Fruit fly (Drosophila melanogaster): ENCODE data around the gene Sbat.

Sbat gene

DNA sequence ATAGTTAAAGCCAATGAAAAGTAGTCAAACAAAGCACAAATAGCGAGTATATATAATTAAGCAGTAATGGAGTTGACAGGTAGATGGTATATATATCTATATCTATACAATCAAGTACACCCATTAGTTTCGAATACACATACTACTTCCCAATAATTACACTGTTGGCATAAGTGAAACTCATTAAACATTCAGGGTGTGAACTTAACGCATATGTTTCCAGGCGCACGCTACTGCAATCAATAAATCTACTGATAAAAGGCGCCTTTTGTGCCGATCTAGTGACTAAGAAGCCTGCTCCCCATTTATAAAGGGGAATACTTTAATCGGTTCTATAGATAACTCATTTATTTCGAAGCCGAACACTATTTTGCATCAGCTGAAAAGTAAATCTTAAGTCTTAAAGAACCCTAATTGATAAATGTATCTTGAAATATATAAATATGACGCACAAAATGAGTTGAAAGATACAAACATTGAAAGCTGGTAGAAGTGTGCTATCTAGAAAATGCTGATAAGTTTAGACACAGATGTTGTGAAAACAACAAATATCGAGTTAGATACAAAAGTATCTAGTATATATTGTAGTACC lies 5.7 kb downstream of the Sbat start:
- TF ChIP-seq CG8301 (tag; optimal IDR thresholded peaks at IDR 0.05) = no peak
- TF ChIP-seq CG13204 (GFP tag; optimal IDR thresholded peaks at IDR 0.05) = no peak
- no peak for TF ChIP-seq CG12605 (GFP tag; IDR thresholded peaks at IDR 0.05)
- TF ChIP-seq CG32121 (GFP tag; IDR thresholded peaks at IDR 0.05) = no peak
- TF ChIP-seq Pif1B (GFP tag; optimal IDR thresholded peaks at IDR 0.05) = no peak
- TF ChIP-seq CG17806 (tag; optimal IDR thresholded peaks at IDR 0.05) = no peak
- no peak for TF ChIP-seq CG15710 (tag; optimal IDR thresholded peaks at IDR 0.05)
- TF ChIP-seq CG34367 (tag; optimal IDR thresholded peaks at IDR 0.05) = no peak
- no peak for TF ChIP-seq D1 (tag; optimal IDR thresholded peaks at IDR 0.05)
- no peak for TF ChIP-seq CG14655 (GFP tag; optimal IDR thresholded peaks at IDR 0.05)
- TF ChIP-seq CG10348 (GFP tag; IDR thresholded peaks at IDR 0.05) = no peak
- TF ChIP-seq CG4496 (GFP tag; IDR thresholded peaks at IDR 0.05) = no peak
- TF ChIP-seq rn (GFP tag; IDR thresholded peaks at IDR 0.05) = no peak
- no peak for TF ChIP-seq CG8159 (tag; optimal IDR thresholded peaks at IDR 0.05)
- no peak for TF ChIP-seq Ets98B (GFP tag; IDR thresholded peaks at IDR 0.05)
- TF ChIP-seq fd96Ca (GFP tag; IDR thresholded peaks at IDR 0.05) = no peak
- no peak for TF ChIP-seq Snoo (tag; optimal IDR thresholded peaks at IDR 0.05)
- no peak for TF ChIP-seq CG9948 (tag; optimal IDR thresholded peaks at IDR 0.05)

DNA sequence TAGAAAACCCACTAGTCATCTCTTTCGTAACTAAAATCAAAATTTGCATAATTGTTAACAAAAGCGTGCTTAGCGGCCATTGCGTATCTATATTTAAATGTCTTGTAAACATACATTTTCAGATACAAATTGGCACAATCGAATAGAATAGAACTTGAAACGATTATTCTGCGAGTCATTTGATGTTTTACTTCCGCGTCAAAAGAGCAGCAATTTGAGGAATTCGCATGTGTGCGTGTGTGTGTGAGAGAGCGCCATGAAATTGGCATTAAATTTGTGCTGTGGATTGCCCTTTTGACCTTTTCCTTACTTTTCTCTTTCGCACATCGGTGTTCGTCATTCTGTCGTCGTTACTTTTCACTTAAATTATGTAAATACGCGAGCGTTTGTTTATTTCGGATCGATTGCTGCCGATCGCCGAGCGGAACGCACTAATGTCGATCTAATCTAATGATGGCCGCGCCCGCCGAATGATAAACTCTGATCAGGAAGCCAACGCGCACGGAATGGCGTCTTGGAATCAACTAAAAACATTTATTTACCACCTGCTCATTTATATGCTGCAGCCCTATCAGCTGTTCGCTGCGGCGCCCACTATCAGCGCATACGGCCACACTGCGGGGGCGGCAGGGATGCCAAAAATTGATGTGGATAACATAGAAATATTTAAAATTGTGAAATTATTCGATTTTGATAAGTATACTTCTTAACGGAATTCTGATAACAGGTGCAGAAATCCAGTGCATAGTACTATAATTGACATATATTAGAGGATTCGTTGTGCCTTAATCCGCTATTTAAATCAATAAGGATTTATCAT lies 6.7 kb downstream of the Sbat start:
- TF ChIP-seq CG14655 (GFP tag; optimal IDR thresholded peaks at IDR 0.05) = no peak
- peak; percentile 10 for TF ChIP-seq CG8159 (tag; optimal IDR thresholded peaks at IDR 0.05)
- TF ChIP-seq CG15710 (tag; optimal IDR thresholded peaks at IDR 0.05) = peak; percentile 26
- TF ChIP-seq CG12605 (GFP tag; IDR thresholded peaks at IDR 0.05) = peak; percentile 36; the same call in 1 of the 2 replicates
- TF ChIP-seq CG17806 (tag; optimal IDR thresholded peaks at IDR 0.05) = no peak
- TF ChIP-seq CG32121 (GFP tag; IDR thresholded peaks at IDR 0.05) = peak; percentile 36
- TF ChIP-seq fd96Ca (GFP tag; IDR thresholded peaks at IDR 0.05) = no peak
- TF ChIP-seq D1 (tag; optimal IDR thresholded peaks at IDR 0.05) = no peak
- peak; percentile 3 for TF ChIP-seq gl (tag; optimal IDR thresholded peaks at IDR 0.05)
- no peak for TF ChIP-seq CG34367 (tag; optimal IDR thresholded peaks at IDR 0.05)
- TF ChIP-seq CG8301 (tag; optimal IDR thresholded peaks at IDR 0.05) = no peak
- TF ChIP-seq CG4496 (GFP tag; IDR thresholded peaks at IDR 0.05) = peak; percentile 53
- TF ChIP-seq rn (GFP tag; IDR thresholded peaks at IDR 0.05) = 0 out of 2 replicates have a peak, but pooled peaks have one; percentile 33
- no peak for TF ChIP-seq CG10348 (GFP tag; IDR thresholded peaks at IDR 0.05)
- TF ChIP-seq Ets98B (GFP tag; IDR thresholded peaks at IDR 0.05) = peak; percentile 32

DNA sequence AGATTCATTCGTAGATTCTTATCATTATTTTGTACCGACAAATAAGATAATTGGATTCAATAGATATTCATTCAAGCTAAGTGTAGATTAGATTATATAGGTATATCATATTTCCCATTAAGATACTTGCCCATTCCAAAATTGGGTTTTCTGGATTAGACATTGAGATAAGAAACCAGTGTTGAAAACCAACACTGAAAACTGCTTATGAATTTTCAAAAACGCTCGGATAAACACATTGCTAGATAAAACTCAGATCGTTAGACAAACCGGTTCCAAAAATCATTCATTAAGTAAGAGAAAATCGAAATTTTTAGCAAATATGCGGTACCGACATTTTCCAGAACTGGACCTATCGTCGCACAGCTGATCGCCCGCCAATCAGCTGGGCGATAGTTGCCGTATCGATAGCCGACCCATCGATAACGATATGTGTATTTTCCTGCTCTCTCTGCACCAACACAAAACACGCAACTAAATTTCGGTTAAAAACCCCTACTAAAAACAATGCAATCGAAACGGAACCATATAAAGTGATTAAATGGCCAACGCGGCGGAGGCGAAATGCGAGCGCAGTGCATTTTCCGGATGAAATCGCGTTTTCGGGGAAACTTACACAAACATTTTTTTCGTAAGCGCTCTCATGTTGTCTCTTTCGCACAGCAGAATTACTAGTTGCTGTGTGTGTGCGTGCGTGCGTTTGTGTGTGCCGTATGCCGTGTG lies 7.5 kb downstream of the Sbat start, which contains the start of the genes NTPase and lilli:
TSS of gene NTPase (minus strand) at position 348 of the 723 bp plus-strand sequence.
TSS of gene lilli (plus strand) at position 427 of the 723 bp plus-strand sequence.
- TF ChIP-seq EcR (GFP tag; optimal IDR thresholded peaks at IDR 0.05) (peak; percentile 17), CG34367 (tag; optimal IDR thresholded peaks at IDR 0.05) (no peak), CG8301 (tag; optimal IDR thresholded peaks at IDR 0.05) (no peak), CG13204 (GFP tag; optimal IDR thresholded peaks at IDR 0.05) (no peak), CG17806 (tag; optimal IDR thresholded peaks at IDR 0.05) (no peak), CG14655 (GFP tag; optimal IDR thresholded peaks at IDR 0.05) (peak; percentile 38), D1 (tag; optimal IDR thresholded peaks at IDR 0.05) (no peak), CG10348 (GFP tag; IDR thresholded peaks at IDR 0.05) (no peak), CG12605 (GFP tag; IDR thresholded peaks at IDR 0.05) (peak; percentile 7; the same call in 1 of the 2 replicates), CG9948 (tag; optimal IDR thresholded peaks at IDR 0.05) (no peak), CG8159 (tag; optimal IDR thresholded peaks at IDR 0.05) (peak; percentile 5), CG32121 (GFP tag; IDR thresholded peaks at IDR 0.05) (no peak), Pif1A (GFP tag; optimal IDR thresholded peaks at IDR 0.05) (peak; percentile 53), rn (GFP tag; IDR thresholded peaks at IDR 0.05) (no peak), CG15710 (tag; optimal IDR thresholded peaks at IDR 0.05) (no peak), fd96Ca (GFP tag; IDR thresholded peaks at IDR 0.05) (peak; percentile 75; the same call in 2 of the 3 replicates), Pif1B (GFP tag; optimal IDR thresholded peaks at IDR 0.05) (peak; percentile 28), Snoo (tag; optimal IDR thresholded peaks at IDR 0.05) (no peak), Ets98B (GFP tag; IDR thresholded peaks at IDR 0.05) (peak; percentile 25; the same call in 1 of the 2 replicates), gl (tag; optimal IDR thresholded peaks at IDR 0.05) (no peak), CG4496 (GFP tag; IDR thresholded peaks at IDR 0.05) (peak; percentile 73; the same call in 2 of the 3 replicates)

DNA sequence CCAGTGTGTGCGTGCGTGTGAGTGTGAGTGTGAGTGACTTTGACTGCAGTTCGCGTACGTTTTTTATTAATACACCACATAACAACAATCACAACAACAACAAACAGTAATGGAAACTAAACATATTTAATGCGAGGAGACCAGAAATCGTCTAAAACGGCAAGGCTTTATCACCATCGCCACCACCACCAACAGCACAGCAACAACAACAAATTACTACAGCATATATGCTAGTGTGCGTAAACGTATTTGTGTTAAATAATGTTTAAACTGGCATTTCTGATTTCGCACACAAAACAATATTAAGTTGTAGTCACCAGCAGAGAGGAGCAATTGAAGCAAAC lies 8.1 kb downstream of the Sbat start:
- no peak for TF ChIP-seq CG10348 (GFP tag; IDR thresholded peaks at IDR 0.05)
- TF ChIP-seq Ets98B (GFP tag; IDR thresholded peaks at IDR 0.05) = no peak
- TF ChIP-seq D1 (tag; optimal IDR thresholded peaks at IDR 0.05) = no peak
- no peak for TF ChIP-seq CG8301 (tag; optimal IDR thresholded peaks at IDR 0.05)
- no peak for TF ChIP-seq fd96Ca (GFP tag; IDR thresholded peaks at IDR 0.05)
- TF ChIP-seq rn (GFP tag; IDR thresholded peaks at IDR 0.05) = no peak
- TF ChIP-seq CG12605 (GFP tag; IDR thresholded peaks at IDR 0.05) = no peak
- TF ChIP-seq CG15710 (tag; optimal IDR thresholded peaks at IDR 0.05) = no peak
- TF ChIP-seq CG14655 (GFP tag; optimal IDR thresholded peaks at IDR 0.05) = no peak
